Fruit fly (Drosophila melanogaster): Measurements from ENCODE around the gene kek3.

kek3 gene

DNA sequence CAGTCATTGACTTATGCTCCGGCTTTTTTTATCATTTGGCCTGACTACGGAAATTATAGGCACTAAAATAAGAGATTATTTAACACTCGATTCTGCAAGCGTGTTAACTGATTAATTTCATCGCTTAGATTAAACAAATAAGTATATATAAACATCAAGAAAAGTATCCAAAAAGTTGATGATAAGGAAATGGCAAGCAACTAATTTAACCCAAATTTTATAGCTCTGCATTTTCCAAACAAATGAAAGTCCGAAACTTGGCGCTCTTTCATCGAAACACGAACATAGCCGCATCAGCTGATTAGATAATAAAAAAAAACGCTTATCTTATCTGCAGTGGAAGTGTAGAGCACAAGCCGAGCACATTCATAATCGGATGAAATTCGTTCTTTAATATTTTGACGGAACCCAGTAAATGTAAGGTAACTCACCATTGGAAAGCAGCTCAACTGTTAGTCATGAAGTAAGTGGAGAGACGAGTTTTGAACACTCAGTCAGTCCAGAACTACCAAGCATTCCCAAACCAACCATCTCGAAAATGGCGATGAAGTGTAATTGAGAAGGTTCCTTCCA, 77.2 kb downstream of the kek3 start, which contains the start of gene CG18480 (continued):
- TF ChIP-seq sug (tag; optimal IDR thresholded peaks at IDR 0.05) (no peak), Optix (GFP tag; IDR thresholded peaks at IDR 0.05) (0 out of 3 replicates have a peak, but pooled peaks have one; percentile 47), CG18262 (tag; optimal IDR thresholded peaks at IDR 0.05) (no peak), lola (GFP tag; optimal IDR thresholded peaks at IDR 0.05) (no peak), pnt (GFP tag; optimal IDR thresholded peaks at IDR 0.05) (no peak), Stat92E (GFP tag; optimal IDR thresholded peaks at IDR 0.05) (no peak), CG3838 (GFP tag; optimal IDR thresholded peaks at IDR 0.05) (no peak), eyg (GFP tag; optimal IDR thresholded peaks at IDR 0.05) (no peak), tin (GFP tag; optimal IDR thresholded peaks at IDR 0.05) (peak; percentile 28), CG10654 (GFP tag; optimal IDR thresholded peaks at IDR 0.05) (peak; percentile 7), CG17359 (tag; optimal IDR thresholded peaks at IDR 0.05) (no peak), CG9817 (tag; optimal IDR thresholded peaks at IDR 0.05) (peak; percentile 54), CG30020 (tag; optimal IDR thresholded peaks at IDR 0.05) (no peak), CG6272 (GFP tag; IDR thresholded peaks at IDR 0.05) (no peak), NFAT (GFP tag; IDR thresholded peaks at IDR 0.05) (peak; percentile 56), Max (GFP tag; optimal IDR thresholded peaks at IDR 0.05) (no peak), pan (optimal IDR thresholded peaks at IDR 0.05) (no peak), pan (GFP tag; optimal IDR thresholded peaks at IDR 0.05 in 1 of 2, IDR thresholded peaks at IDR 0.05 in 1 of 2) (peak in 1 of 2 experiments; percentile 46), CG14860 (GFP tag; IDR thresholded peaks at IDR 0.05; ENCODE audit: partially characterized antibody) (no peak), vfl (GFP tag; optimal IDR thresholded peaks at IDR 0.05) (no peak), lab (GFP tag; optimal IDR thresholded peaks at IDR 0.05) (peak; percentile 82), CG11085 (GFP tag; IDR thresholded peaks at IDR 0.05) (no peak), CG5953 (GFP tag; IDR thresholded peaks at IDR 0.05) (0 out of 2 replicates have a peak, but pooled peaks have one; percentile 18), CG1024 (GFP tag; IDR thresholded peaks at IDR 0.05) (no peak), HLHmδ (GFP tag; optimal IDR thresholded peaks at IDR 0.05) (no peak), dmrt99B (tag; optimal IDR thresholded peaks at IDR 0.05) (peak; percentile 42), trem (tag; optimal IDR thresholded peaks at IDR 0.05) (no peak), emc (GFP tag; optimal IDR thresholded peaks at IDR 0.05) (no peak), abd-A (tag; optimal IDR thresholded peaks at IDR 0.05) (no peak), CG2875 (GFP tag; optimal IDR thresholded peaks at IDR 0.05) (no peak), gcm (GFP tag; optimal IDR thresholded peaks at IDR 0.05) (no peak), CG17328 (GFP tag; IDR thresholded peaks at IDR 0.05) (no peak), E2f1 (GFP tag; IDR thresholded peaks at IDR 0.05) (no peak), Gsc (GFP tag; IDR thresholded peaks at IDR 0.05) (no peak), gsb-n (tag; optimal IDR thresholded peaks at IDR 0.05) (no peak), Dip3 (GFP tag; optimal IDR thresholded peaks at IDR 0.05) (peak; percentile 42), Hmr (GFP tag; optimal IDR thresholded peaks at IDR 0.05) (peak; percentile 47), CG7987 (GFP tag; optimal IDR thresholded peaks at IDR 0.05) (no peak), CG11247 (GFP tag; IDR thresholded peaks at IDR 0.05) (no peak; the same call in 1 of the 2 replicates), CG4424 (GFP tag; optimal IDR thresholded peaks at IDR 0.05) (no peak), Lpt (GFP tag; optimal IDR thresholded peaks at IDR 0.05) (no peak), Nf-YB (GFP tag; optimal IDR thresholded peaks at IDR 0.05) (no peak), CG14710 (tag; optimal IDR thresholded peaks at IDR 0.05) (no peak), CG9609 (GFP tag; optimal IDR thresholded peaks at IDR 0.05) (no peak), CG12744 (GFP tag; optimal IDR thresholded peaks at IDR 0.05) (no peak), dmrt11E (tag; optimal IDR thresholded peaks at IDR 0.05) (no peak), Scr (GFP tag; IDR thresholded peaks at IDR 0.05; ENCODE audit: partially characterized antibody) (no peak), zen2 (GFP tag; IDR thresholded peaks at IDR 0.05; ENCODE audit: partially characterized antibody) (no peak), Ets65A (GFP tag) (no peak), CG7556 (GFP tag; optimal IDR thresholded peaks at IDR 0.05) (no peak)
